Fruit fly (Drosophila melanogaster): ENCODE results near the gene CG43322.

DNA sequence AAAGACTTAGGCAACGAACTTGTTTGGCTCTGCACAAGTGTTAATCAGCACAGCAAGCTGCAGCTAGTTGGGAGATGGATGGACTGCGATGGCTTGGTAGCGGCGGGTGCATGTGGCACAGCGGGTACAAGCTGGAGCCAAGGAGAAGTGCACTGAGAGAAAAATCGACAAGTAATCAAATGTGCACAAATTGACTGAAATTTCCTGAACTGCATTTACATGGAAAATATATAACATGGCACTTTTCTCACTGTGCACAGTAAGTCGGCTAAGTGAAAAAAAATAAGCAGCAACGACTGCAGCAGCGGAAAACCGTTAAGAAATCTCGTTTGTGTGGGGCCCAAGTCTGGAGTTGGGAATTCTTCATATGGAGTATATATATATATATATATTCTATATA lies 22.1 kb upstream of the CG43322 start:
- TF ChIP-seq ovo (GFP tag; optimal IDR thresholded peaks at IDR 0.05) (no peak), CG7101 (tag; optimal IDR thresholded peaks at IDR 0.05) (no peak), Hr96 (GFP tag; optimal IDR thresholded peaks at IDR 0.05) (no peak), tj (GFP tag; optimal IDR thresholded peaks at IDR 0.05) (no peak)
